Worm (Caenorhabditis elegans): ENCODE results near the gene C45G9.14.

The C45G9.14 gene

ce11 chrIII:5068675-5069233 lies 23.9 kb downstream of the C45G9.14 start, which contains the start of the genes C45G9.11 and C45G9.2 (continued):
- no peak for TF ChIP-seq peb-1 (tag; optimal IDR thresholded peaks at IDR 0.05)
- TF ChIP-seq lin-11 (tag; optimal IDR thresholded peaks at IDR 0.05): peak; percentile 11
- no peak for TF ChIP-seq lin-39 (tag; optimal IDR thresholded peaks at IDR 0.05)
- no peak for TF ChIP-seq blmp-1 (tag; optimal IDR thresholded peaks at IDR 0.05; ENCODE audit: insufficient read depth)
- TF ChIP-seq aly-2 (tag; optimal IDR thresholded peaks at IDR 0.05): no peak
- TF ChIP-seq nhr-77 (tag; optimal IDR thresholded peaks at IDR 0.05): no peak
- peak; percentile 88 for TF ChIP-seq sma-9 (GFP tag; optimal IDR thresholded peaks at IDR 0.05)
- TF ChIP-seq sma-9 (tag; optimal IDR thresholded peaks at IDR 0.05): no peak
- peak; percentile 43 for TF ChIP-seq ztf-4 (tag; optimal IDR thresholded peaks at IDR 0.05)
- TF ChIP-seq Y55F3AM.14 (GFP tag; optimal IDR thresholded peaks at IDR 0.05): no peak
- no peak for TF ChIP-seq ztf-11 (tag; optimal IDR thresholded peaks at IDR 0.05)
- peak; percentile 81 for TF ChIP-seq unc-55 (GFP tag; optimal IDR thresholded peaks at IDR 0.05)
- TF ChIP-seq ceh-82 (tag; optimal IDR thresholded peaks at IDR 0.05): no peak
- TF ChIP-seq nhr-23 (tag; optimal IDR thresholded peaks at IDR 0.05): no peak
- no peak for TF ChIP-seq nhr-21 (tag; optimal IDR thresholded peaks at IDR 0.05)
- TF ChIP-seq fos-1 (tag; optimal IDR thresholded peaks at IDR 0.05): no peak
- TF ChIP-seq snpc-4 (tag; optimal IDR thresholded peaks at IDR 0.05): peak; percentile 42
- no peak for TF ChIP-seq elt-1 (tag; optimal IDR thresholded peaks at IDR 0.05)
- TF ChIP-seq skn-1 (tag; optimal IDR thresholded peaks at IDR 0.05): no peak
- TF ChIP-seq crh-2 (tag; optimal IDR thresholded peaks at IDR 0.05): peak; percentile 43
- TF ChIP-seq mab-5 (tag; optimal IDR thresholded peaks at IDR 0.05): peak; percentile 52
- no peak for TF ChIP-seq unc-62 (GFP tag; optimal IDR thresholded peaks at IDR 0.05)
- no peak for TF ChIP-seq mdl-1 (tag; optimal IDR thresholded peaks at IDR 0.05)
- no peak for TF ChIP-seq nhr-237 (tag; optimal IDR thresholded peaks at IDR 0.05)
- no peak for TF ChIP-seq ama-1 (optimal IDR thresholded peaks at IDR 0.05)

- TF ChIP-seq ztf-1 (GFP tag; conservative IDR thresholded peaks at IDR 0.05) (no peak), ama-1 (optimal IDR thresholded peaks at IDR 0.05) (no peak), aly-2 (tag; optimal IDR thresholded peaks at IDR 0.05) (no peak), ztf-11 (tag; optimal IDR thresholded peaks at IDR 0.05) (no peak), crh-2 (tag; optimal IDR thresholded peaks at IDR 0.05) (no peak), Y55F3AM.14 (GFP tag; optimal IDR thresholded peaks at IDR 0.05) (no peak), C34F6.9 (tag; optimal IDR thresholded peaks at IDR 0.05) (no peak), nhr-25 (tag; optimal IDR thresholded peaks at IDR 0.05) (no peak), ceh-16 (tag; optimal IDR thresholded peaks at IDR 0.05) (no peak), F13H6.1 (tag; optimal IDR thresholded peaks at IDR 0.05) (no peak), egl-27 (tag; optimal IDR thresholded peaks at IDR 0.05) (no peak), nhr-6 (tag; optimal IDR thresholded peaks at IDR 0.05) (no peak), sma-3 (GFP tag; optimal IDR thresholded peaks at IDR 0.05) (no peak), R02D3.7 (tag; optimal IDR thresholded peaks at IDR 0.05) (no peak)
Measured at ce11 chrIII:5071509-5071908, 26.7 kb downstream of the C45G9.14 start, which contains the start of gene C45G9.12. Gene C45G9.12, minus strand, starts transcription at chrIII:5071609.

ce11 chrIII:5074398-5074797 lies 29.6 kb downstream of the C45G9.14 start, which contains the start of gene ttbk-6:
Gene ttbk-6, plus strand, starts transcription at chrIII:5074698.
- TF ChIP-seq ztf-11 (tag; optimal IDR thresholded peaks at IDR 0.05) (no peak), elt-3 (tag; optimal IDR thresholded peaks at IDR 0.05) (no peak), Y55F3AM.14 (GFP tag; optimal IDR thresholded peaks at IDR 0.05) (no peak), nhr-6 (tag; optimal IDR thresholded peaks at IDR 0.05) (no peak), lin-39 (tag; optimal IDR thresholded peaks at IDR 0.05) (no peak), nhr-10 (tag; optimal IDR thresholded peaks at IDR 0.05) (no peak), aly-2 (tag; optimal IDR thresholded peaks at IDR 0.05) (no peak), unc-39 (tag; optimal IDR thresholded peaks at IDR 0.05) (no peak), nhr-12 (tag; optimal IDR thresholded peaks at IDR 0.05) (no peak), crh-2 (tag; optimal IDR thresholded peaks at IDR 0.05) (no peak), nhr-25 (tag; optimal IDR thresholded peaks at IDR 0.05) (no peak), unc-55 (GFP tag; optimal IDR thresholded peaks at IDR 0.05) (no peak), blmp-1 (tag; optimal IDR thresholded peaks at IDR 0.05; ENCODE audit: insufficient read depth) (no peak), lin-13 (GFP tag; optimal IDR thresholded peaks at IDR 0.05) (no peak), sma-9 (GFP tag; optimal IDR thresholded peaks at IDR 0.05) (no peak), sma-9 (tag; optimal IDR thresholded peaks at IDR 0.05) (no peak), peb-1 (tag; optimal IDR thresholded peaks at IDR 0.05) (no peak), ceh-82 (tag; optimal IDR thresholded peaks at IDR 0.05) (no peak), snpc-4 (tag; optimal IDR thresholded peaks at IDR 0.05) (no peak), lin-11 (tag; optimal IDR thresholded peaks at IDR 0.05) (no peak)
